Worm (Caenorhabditis elegans): Measurements from ENCODE around the gene plpr-1.

plpr-1 gene

ce11 chrII:11221771-11222355, at the start of gene plpr-1:
Gene plpr-1 (plus strand): TSS chrII:11222305.
- no peak for TF ChIP-seq ZK546.5 (tag; optimal IDR thresholded peaks at IDR 0.05)
- TF ChIP-seq nhr-67 (tag; optimal IDR thresholded peaks at IDR 0.05) = no peak

DNA sequence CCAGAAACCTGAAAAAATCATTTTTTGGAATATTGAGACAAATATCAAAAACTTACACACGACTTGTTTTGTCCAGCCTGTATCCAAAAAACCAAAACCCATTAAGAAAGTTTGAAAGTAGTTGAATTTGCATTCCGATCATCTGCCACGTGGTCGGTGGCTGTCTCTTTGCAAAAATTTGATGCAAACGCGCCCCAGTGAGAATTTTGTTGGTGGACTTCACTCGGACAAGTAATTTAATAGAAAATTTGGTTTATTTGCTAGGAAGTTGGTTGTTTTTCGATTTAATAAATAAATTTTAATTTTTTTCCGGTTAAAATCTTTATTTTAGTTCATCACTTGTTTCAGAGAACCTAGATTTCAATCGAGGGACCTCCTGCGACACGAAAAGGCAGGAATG, 46.8 kb upstream of the plpr-1 start:
- no peak for TF ChIP-seq ZK546.5 (tag; optimal IDR thresholded peaks at IDR 0.05)
- no peak for TF ChIP-seq ceh-28 (tag; optimal IDR thresholded peaks at IDR 0.05)
- no peak for TF ChIP-seq nhr-11 (tag; optimal IDR thresholded peaks at IDR 0.05)
- no peak for TF ChIP-seq elt-2 (tag; optimal IDR thresholded peaks at IDR 0.05)
- TF ChIP-seq pha-4 (tag; optimal IDR thresholded peaks at IDR 0.05) = no peak
- TF ChIP-seq lin-15B (tag; optimal IDR thresholded peaks at IDR 0.05) = no peak
- no peak for TF ChIP-seq ztf-11 (tag; optimal IDR thresholded peaks at IDR 0.05)
- TF ChIP-seq egl-27 (tag; optimal IDR thresholded peaks at IDR 0.05) = no peak
- no peak for TF ChIP-seq ztf-4 (tag; optimal IDR thresholded peaks at IDR 0.05)
- no peak for TF ChIP-seq mml-1 (tag; optimal IDR thresholded peaks at IDR 0.05)
- no peak for TF ChIP-seq ceh-82 (tag; optimal IDR thresholded peaks at IDR 0.05)
- no peak for TF ChIP-seq nhr-23 (tag; optimal IDR thresholded peaks at IDR 0.05)
- TF ChIP-seq nfya-1 (tag; optimal IDR thresholded peaks at IDR 0.05; ENCODE audit: insufficient read depth) = no peak
- no peak for TF ChIP-seq nhr-28 (tag; optimal IDR thresholded peaks at IDR 0.05)

- peak; percentile 11 for TF ChIP-seq lin-15B (tag; optimal IDR thresholded peaks at IDR 0.05)
- TF ChIP-seq snpc-4 (tag; optimal IDR thresholded peaks at IDR 0.05) = no peak
- TF ChIP-seq lin-39 (tag; optimal IDR thresholded peaks at IDR 0.05) = no peak
- no peak for TF ChIP-seq unc-39 (tag; optimal IDR thresholded peaks at IDR 0.05)
- TF ChIP-seq zag-1 (tag; optimal IDR thresholded peaks at IDR 0.05) = no peak
- TF ChIP-seq ceh-16 (tag; optimal IDR thresholded peaks at IDR 0.05) = no peak
- peak; percentile 7 for TF ChIP-seq nfya-1 (tag; optimal IDR thresholded peaks at IDR 0.05; ENCODE audit: insufficient read depth)
- no peak for TF ChIP-seq elt-2 (tag; optimal IDR thresholded peaks at IDR 0.05)
Observed at ce11 chrII:11176441-11176840, 45.7 kb upstream of the plpr-1 start.

ce11 chrII:11177376-11177775, 44.7 kb upstream of the plpr-1 start, which contains the start of gene F37H8.6:
Gene F37H8.6 (minus strand): TSS chrII:11177476.
- no peak for TF ChIP-seq nhr-43 (tag; optimal IDR thresholded peaks at IDR 0.05; ENCODE audit: poor library complexity, severe bottlenecking)
- TF ChIP-seq nhr-67 (tag; optimal IDR thresholded peaks at IDR 0.05) = no peak
- TF ChIP-seq ztf-4 (tag; optimal IDR thresholded peaks at IDR 0.05) = no peak
- no peak for TF ChIP-seq R02D3.7 (tag; optimal IDR thresholded peaks at IDR 0.05)
- TF ChIP-seq nhr-12 (tag; optimal IDR thresholded peaks at IDR 0.05) = no peak
- TF ChIP-seq lsy-12 (tag; optimal IDR thresholded peaks at IDR 0.05) = no peak
- no peak for TF ChIP-seq eor-1 (tag; optimal IDR thresholded peaks at IDR 0.05)
- no peak for TF ChIP-seq nfya-1 (tag; optimal IDR thresholded peaks at IDR 0.05; ENCODE audit: insufficient read depth)
- TF ChIP-seq skn-1 (tag; optimal IDR thresholded peaks at IDR 0.05) = no peak
- TF ChIP-seq lin-15B (tag; optimal IDR thresholded peaks at IDR 0.05) = no peak

DNA sequence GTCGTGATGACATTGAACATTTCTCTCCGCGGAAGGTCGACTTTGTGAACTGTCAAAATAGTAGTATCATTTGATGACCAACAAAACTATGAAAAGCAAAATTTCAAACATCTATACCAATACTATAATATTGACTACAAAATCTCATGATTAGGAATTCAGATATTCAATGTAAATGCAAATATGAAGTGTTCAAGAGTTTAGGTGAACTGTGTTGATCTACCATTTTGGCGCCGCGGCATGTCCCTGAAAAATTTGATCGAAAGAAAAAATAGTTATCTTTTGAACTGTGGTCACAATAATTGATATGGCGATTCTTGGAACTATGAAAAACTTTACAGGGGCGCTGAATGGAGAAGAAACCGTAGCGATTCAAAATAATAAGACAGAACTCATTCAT, 43.4 kb upstream of the plpr-1 start:
- TF ChIP-seq nhr-25 (tag; optimal IDR thresholded peaks at IDR 0.05) = no peak
- no peak for TF ChIP-seq eor-1 (tag; optimal IDR thresholded peaks at IDR 0.05)
- TF ChIP-seq elt-1 (tag; optimal IDR thresholded peaks at IDR 0.05) = no peak
- TF ChIP-seq skn-1 (tag; optimal IDR thresholded peaks at IDR 0.05) = no peak
- TF ChIP-seq nhr-12 (tag; optimal IDR thresholded peaks at IDR 0.05) = no peak
- no peak for TF ChIP-seq hmg-11 (tag; optimal IDR thresholded peaks at IDR 0.05)
- TF ChIP-seq fkh-2 (tag; optimal IDR thresholded peaks at IDR 0.05) = no peak
- TF ChIP-seq unc-39 (tag; optimal IDR thresholded peaks at IDR 0.05) = no peak
- no peak for TF ChIP-seq pqm-1 (tag; optimal IDR thresholded peaks at IDR 0.05)
- no peak for TF ChIP-seq lin-15B (tag; optimal IDR thresholded peaks at IDR 0.05)
- no peak for TF ChIP-seq pha-4 (tag; optimal IDR thresholded peaks at IDR 0.05)
- no peak for TF ChIP-seq nhr-23 (tag; optimal IDR thresholded peaks at IDR 0.05)
- TF ChIP-seq ceh-28 (tag; optimal IDR thresholded peaks at IDR 0.05) = no peak
- no peak for TF ChIP-seq unc-62 (GFP tag; optimal IDR thresholded peaks at IDR 0.05)
- no peak for TF ChIP-seq egl-5 (tag; optimal IDR thresholded peaks at IDR 0.05)
- no peak for TF ChIP-seq egl-27 (tag; optimal IDR thresholded peaks at IDR 0.05)
- no peak for TF ChIP-seq nhr-237 (tag; optimal IDR thresholded peaks at IDR 0.05)
- TF ChIP-seq nhr-76 (tag; optimal IDR thresholded peaks at IDR 0.05) = no peak
- no peak for TF ChIP-seq ceh-9 (tag; optimal IDR thresholded peaks at IDR 0.05)
- TF ChIP-seq mml-1 (tag; optimal IDR thresholded peaks at IDR 0.05) = no peak
